Fruit fly (Drosophila melanogaster): ENCODE data around the gene fd3F.

fd3F gene

dm6 chrX:3832226-3832625 lies 30.1 kb downstream of the fd3F start:
- TF ChIP-seq CG34367 (tag; optimal IDR thresholded peaks at IDR 0.05) (no peak), CG32121 (GFP tag; IDR thresholded peaks at IDR 0.05) (no peak), Pif1B (GFP tag; optimal IDR thresholded peaks at IDR 0.05) (no peak)

dm6 chrX:3833109-3833657 lies 31.1 kb downstream of the fd3F start:
- TF ChIP-seq EcR (GFP tag; optimal IDR thresholded peaks at IDR 0.05) (peak; percentile 70), CG32121 (GFP tag; IDR thresholded peaks at IDR 0.05) (no peak), CG4496 (GFP tag; IDR thresholded peaks at IDR 0.05) (0 out of 3 replicates have a peak, but pooled peaks have one; percentile 10), CG12605 (GFP tag; IDR thresholded peaks at IDR 0.05) (no peak), CG15710 (tag; optimal IDR thresholded peaks at IDR 0.05) (no peak)

- TF ChIP-seq CG34367 (tag; optimal IDR thresholded peaks at IDR 0.05) (peak; percentile 58), CG15710 (tag; optimal IDR thresholded peaks at IDR 0.05) (peak; percentile 37), Ets98B (GFP tag; IDR thresholded peaks at IDR 0.05) (peak; percentile 62; the same call in 1 of the 2 replicates), gl (tag; optimal IDR thresholded peaks at IDR 0.05) (peak; percentile 77), Snoo (tag; optimal IDR thresholded peaks at IDR 0.05) (no peak), CG13204 (GFP tag; optimal IDR thresholded peaks at IDR 0.05) (peak; percentile 49), CG32121 (GFP tag; IDR thresholded peaks at IDR 0.05) (no peak), Pif1B (GFP tag; optimal IDR thresholded peaks at IDR 0.05) (peak; percentile 34), CG14655 (GFP tag; optimal IDR thresholded peaks at IDR 0.05) (no peak), rn (GFP tag; IDR thresholded peaks at IDR 0.05) (no peak), CG8301 (tag; optimal IDR thresholded peaks at IDR 0.05) (no peak), CG10348 (GFP tag; IDR thresholded peaks at IDR 0.05) (no peak), CG4496 (GFP tag; IDR thresholded peaks at IDR 0.05) (peak; percentile 76; the same call in 2 of the 3 replicates), CG8159 (tag; optimal IDR thresholded peaks at IDR 0.05) (peak; percentile 41), CG17806 (tag; optimal IDR thresholded peaks at IDR 0.05) (peak; percentile 36), D1 (tag; optimal IDR thresholded peaks at IDR 0.05) (no peak), CG9948 (tag; optimal IDR thresholded peaks at IDR 0.05) (no peak), Pif1A (GFP tag; optimal IDR thresholded peaks at IDR 0.05) (peak; percentile 54), EcR (GFP tag; optimal IDR thresholded peaks at IDR 0.05) (peak; percentile 75), fd96Ca (GFP tag; IDR thresholded peaks at IDR 0.05) (peak; percentile 33; the same call in 1 of the 3 replicates), CG12605 (GFP tag; IDR thresholded peaks at IDR 0.05) (peak; percentile 71)
Measured at dm6 chrX:3834955-3835763, 33.0 kb downstream of the fd3F start.

- TF ChIP-seq rn (GFP tag; IDR thresholded peaks at IDR 0.05) (no peak), Ets98B (GFP tag; IDR thresholded peaks at IDR 0.05) (0 out of 2 replicates have a peak, but pooled peaks have one; percentile 11)
Measured at dm6 chrX:3835764-3836342, 33.7 kb downstream of the fd3F start.

- TF ChIP-seq CG8301 (tag; optimal IDR thresholded peaks at IDR 0.05) (no peak), CG32121 (GFP tag; IDR thresholded peaks at IDR 0.05) (peak; percentile 44; the same call in 1 of the 2 replicates), Ets98B (GFP tag; IDR thresholded peaks at IDR 0.05) (0 out of 2 replicates have a peak, but pooled peaks have one; percentile 17), CG14655 (GFP tag; optimal IDR thresholded peaks at IDR 0.05) (no peak), EcR (GFP tag; optimal IDR thresholded peaks at IDR 0.05) (no peak)
Measured at dm6 chrX:3837628-3838027, 35.5 kb downstream of the fd3F start.

dm6 chrX:3838648-3839047 lies 36.5 kb downstream of the fd3F start:
- no peak for TF ChIP-seq rn (GFP tag; IDR thresholded peaks at IDR 0.05)
- TF ChIP-seq EcR (GFP tag; optimal IDR thresholded peaks at IDR 0.05): no peak
- no peak for TF ChIP-seq CG10348 (GFP tag; IDR thresholded peaks at IDR 0.05)
- peak; percentile 69 for TF ChIP-seq CG8301 (tag; optimal IDR thresholded peaks at IDR 0.05)
- peak; percentile 85 for TF ChIP-seq CG4496 (GFP tag; IDR thresholded peaks at IDR 0.05)
- TF ChIP-seq Snoo (tag; optimal IDR thresholded peaks at IDR 0.05): no peak
- TF ChIP-seq CG8159 (tag; optimal IDR thresholded peaks at IDR 0.05): peak; percentile 41
- TF ChIP-seq CG34367 (tag; optimal IDR thresholded peaks at IDR 0.05): peak; percentile 17
- peak; percentile 62 for TF ChIP-seq CG12605 (GFP tag; IDR thresholded peaks at IDR 0.05)
- TF ChIP-seq fd96Ca (GFP tag; IDR thresholded peaks at IDR 0.05): peak; percentile 83
- TF ChIP-seq gl (tag; optimal IDR thresholded peaks at IDR 0.05): no peak
- TF ChIP-seq CG17806 (tag; optimal IDR thresholded peaks at IDR 0.05): peak; percentile 46
- TF ChIP-seq CG9948 (tag; optimal IDR thresholded peaks at IDR 0.05): peak; percentile 44
- TF ChIP-seq Ets98B (GFP tag; IDR thresholded peaks at IDR 0.05): peak; percentile 79
- peak; percentile 55 for TF ChIP-seq CG15710 (tag; optimal IDR thresholded peaks at IDR 0.05)
- no peak for TF ChIP-seq D1 (tag; optimal IDR thresholded peaks at IDR 0.05)
- TF ChIP-seq CG14655 (GFP tag; optimal IDR thresholded peaks at IDR 0.05): peak; percentile 70
- TF ChIP-seq CG13204 (GFP tag; optimal IDR thresholded peaks at IDR 0.05): no peak
- TF ChIP-seq Pif1A (GFP tag; optimal IDR thresholded peaks at IDR 0.05): peak; percentile 45
- peak; percentile 76 for TF ChIP-seq CG32121 (GFP tag; IDR thresholded peaks at IDR 0.05)
- TF ChIP-seq Pif1B (GFP tag; optimal IDR thresholded peaks at IDR 0.05): peak; percentile 40
